Fruit fly (Drosophila melanogaster) whole organism, embryonic: ENCODE results near the gene Glyat.

Experiments
- Adf1 ChIP-seq: fragments of 200-800 bp; sonication (Bioruptor generic); IDR thresholded peaks from 2 replicates; pipeline ENCODE4 v1.3.6; 2022; ENCODE audit warnings: missing biosample characterization, missing genetic modification characterization
- Asciz ChIP-seq: fragments of 200-800 bp; sonication (Bioruptor generic); optimal IDR thresholded peaks from 2 replicates; lab custom pipeline; 2017; ENCODE audit warnings: missing biosample characterization, mild to moderate bottlenecking, missing genetic modification characterization, missing genetic modification reagents
- BtbVII ChIP-seq: fragments of 200-800 bp; sonication (Bioruptor generic); optimal IDR thresholded peaks from 3 replicates; lab custom pipeline; 2017; ENCODE audit warnings: missing biosample characterization, mild to moderate bottlenecking, missing genetic modification characterization
- CG10209 ChIP-seq: fragments of 200-800 bp; sonication (Bioruptor generic); optimal IDR thresholded peaks from 3 replicates; lab custom pipeline; 2017; ENCODE audit warnings: missing biosample characterization, mild to moderate bottlenecking, missing genetic modification characterization, missing genetic modification reagents
- CG12155 ChIP-seq: fragments of 200-800 bp; sonication (Bioruptor generic); optimal IDR thresholded peaks from 3 replicates; lab custom pipeline; 2016; ENCODE audit warnings: missing biosample characterization, missing genetic modification characterization
- CG1603 ChIP-seq: fragments of 200-800 bp; sonication (Bioruptor generic); optimal IDR thresholded peaks from 2 replicates; lab custom pipeline; 2019; ENCODE audit warnings: missing biosample characterization, mild to moderate bottlenecking, missing genetic modification characterization, moderate library complexity
- CG17385 ChIP-seq: fragments of 200-800 bp; sonication (Bioruptor generic); optimal IDR thresholded peaks from 3 replicates; lab custom pipeline; 2018; ENCODE audit warnings: missing biosample characterization, mild to moderate bottlenecking, missing genetic modification characterization
- CG2712 ChIP-seq: fragments of 200-800 bp; optimal IDR thresholded peaks from 3 replicates; lab custom pipeline; 2019; ENCODE audit warnings: missing biosample characterization, mild to moderate bottlenecking, missing genetic modification characterization, moderate library complexity
- CG3163 ChIP-seq: fragments of 200-800 bp; sonication (Bioruptor generic); optimal IDR thresholded peaks from 3 replicates; lab custom pipeline; 2016; ENCODE audit warnings: missing biosample characterization, missing genetic modification characterization
- CG32532 ChIP-seq: fragments of 200-800 bp; sonication (Bioruptor generic); IDR thresholded peaks from 2 replicates; pipeline ENCODE4 v1.3.6; 2022; ENCODE audit warnings: missing biosample characterization, missing genetic modification characterization
- CG34224 ChIP-seq: fragments of 200-800 bp; sonication (Bioruptor generic); IDR thresholded peaks from 3 replicates; pipeline ENCODE4 v1.3.6; 2022; ENCODE audit warnings: missing biosample characterization, missing genetic modification characterization; ENCODE audit not compliant: partially characterized antibody
- CG34376 ChIP-seq: fragments of 200-800 bp; sonication (Bioruptor generic); optimal IDR thresholded peaks from 2 replicates; lab custom pipeline; 2018; ENCODE audit warnings: missing biosample characterization, mild to moderate bottlenecking, missing genetic modification characterization
- CG3847 ChIP-seq: fragments of 200-800 bp; sonication (Bioruptor generic); IDR thresholded peaks from 2 replicates; pipeline ENCODE4 v1.3.6; 2022; ENCODE audit warnings: missing biosample characterization, missing genetic modification characterization
- CG7372 ChIP-seq: fragments of 200-800 bp; sonication (Bioruptor generic); IDR thresholded peaks from 2 replicates; pipeline ENCODE4 v1.3.6; 2022; ENCODE audit warnings: missing biosample characterization, missing genetic modification characterization
- CG7839 ChIP-seq: fragments of 200-800 bp; sonication (Bioruptor generic); optimal IDR thresholded peaks from 3 replicates; lab custom pipeline; 2018; ENCODE audit warnings: missing biosample characterization, mild to moderate bottlenecking, missing genetic modification characterization, moderate library complexity
- CG8765 ChIP-seq: fragments of 200-800 bp; sonication (Bioruptor generic); IDR thresholded peaks from 2 replicates; pipeline ENCODE4 v1.3.6; 2022; ENCODE audit warnings: missing biosample characterization, missing genetic modification characterization
- CG9215 ChIP-seq: fragments of 200-800 bp; sonication (Bioruptor generic); IDR thresholded peaks from 2 replicates; pipeline ENCODE4 v1.3.6; 2022; ENCODE audit warnings: missing biosample characterization, missing genetic modification characterization
- CG9797 ChIP-seq: fragments of 200-800 bp; sonication (Bioruptor generic); optimal IDR thresholded peaks from 3 replicates; lab custom pipeline; 2018; ENCODE audit warnings: missing biosample characterization, mild to moderate bottlenecking, missing genetic modification characterization
- CoRest ChIP-seq: fragments of 200-800 bp; sonication (Bioruptor generic); optimal IDR thresholded peaks from 3 replicates; lab custom pipeline; 2018; ENCODE audit warnings: missing biosample characterization, mild to moderate bottlenecking, missing genetic modification characterization, moderate library complexity
- D19A ChIP-seq: fragments of 200-800 bp; optimal IDR thresholded peaks from 3 replicates; lab custom pipeline; 2019; ENCODE audit warnings: missing biosample characterization, mild to moderate bottlenecking, missing genetic modification characterization, moderate library complexity
- Deaf1 ChIP-seq: fragments of 200-800 bp; optimal IDR thresholded peaks from 3 replicates; lab custom pipeline; 2019; ENCODE audit warnings: missing biosample characterization, mild to moderate bottlenecking, missing genetic modification characterization, moderate library complexity
- Dip2 ChIP-seq: fragments of 200-800 bp; sonication (Bioruptor generic); IDR thresholded peaks from 2 replicates; pipeline ENCODE4 v1.3.6; 2022; ENCODE audit warnings: missing biosample characterization, missing genetic modification characterization
- HLHmδ ChIP-seq: fragments of 200-800 bp; sonication (Bioruptor generic); optimal IDR thresholded peaks from 2 replicates; lab custom pipeline; 2018; ENCODE audit warnings: missing biosample characterization, mild to moderate bottlenecking, missing genetic modification characterization, moderate library complexity
- HmgZ ChIP-seq: fragments of 200-800 bp; sonication (Bioruptor generic); optimal IDR thresholded peaks from 2 replicates; lab custom pipeline; 2018; ENCODE audit warnings: missing biosample characterization, mild to moderate bottlenecking, missing genetic modification characterization
- Hr51 ChIP-seq, 2 experiments: fragments of 200-800 bp; sonication (Bioruptor generic); optimal IDR thresholded peaks; 2 replicates in 1 of 2; 3 replicates in 1 of 2; lab custom pipeline; 2016 to 2018; ENCODE audit warnings: missing biosample characterization in 2 of 2, missing genetic modification characterization in 2 of 2, mild to moderate bottlenecking in 1 of 2, moderate library complexity in 1 of 2
- Med ChIP-seq: fragments of 200-800 bp; sonication (Bioruptor generic); peaks from one replicate; lab custom pipeline; 2016; ENCODE audit warnings: missing biosample characterization, missing genetic modification characterization, mild to moderate bottlenecking, inconsistent platforms, moderate library complexity
- Poxn ChIP-seq: fragments of 200-800 bp; sonication (Bioruptor generic); IDR thresholded peaks from 2 replicates; pipeline ENCODE4 v1.3.6; 2022; ENCODE audit warnings: missing biosample characterization, missing genetic modification characterization
- Six4 ChIP-seq: fragments of 200-800 bp; sonication (Bioruptor generic); optimal IDR thresholded peaks from 2 replicates; lab custom pipeline; 2016; ENCODE audit warnings: missing biosample characterization, missing genetic modification characterization
- Sry-β ChIP-seq: fragments of 200-800 bp; sonication (Bioruptor generic); optimal IDR thresholded peaks from 2 replicates; lab custom pipeline; 2018; ENCODE audit warnings: missing biosample characterization, mild to moderate bottlenecking, missing genetic modification characterization, moderate library complexity
- abd-A ChIP-seq: fragments of 200-800 bp; sonication (Bioruptor generic); optimal IDR thresholded peaks from 3 replicates; lab custom pipeline; 2019; ENCODE audit warnings: missing biosample characterization, mild to moderate bottlenecking, missing genetic modification characterization, moderate library complexity
- aop ChIP-seq: fragments of 200-800 bp; sonication (Bioruptor generic); IDR thresholded peaks from 2 replicates; pipeline ENCODE4 v1.3.6; 2022; ENCODE audit warnings: missing biosample characterization, missing genetic modification characterization
- ato ChIP-seq: fragments of 200-800 bp; sonication (Bioruptor generic); IDR thresholded peaks from 2 replicates; pipeline ENCODE4 v1.3.6; 2022; ENCODE audit warnings: missing biosample characterization, missing genetic modification characterization; ENCODE audit not compliant: partially characterized antibody
- br ChIP-seq: fragments of >200 bp; optimal IDR thresholded peaks from 2 replicates; lab custom pipeline; 2017
- chn ChIP-seq: fragments of 200-800 bp; sonication (Bioruptor generic); optimal IDR thresholded peaks from 2 replicates; lab custom pipeline; 2016; ENCODE audit warnings: missing biosample characterization, missing genetic modification characterization
- crol ChIP-seq: fragments of 200-800 bp; sonication (Bioruptor generic); IDR thresholded peaks from 2 replicates; pipeline ENCODE4 v1.3.6; 2022; ENCODE audit warnings: missing biosample characterization, missing genetic modification characterization
- gem ChIP-seq: fragments of 200-800 bp; sonication (Bioruptor generic); optimal IDR thresholded peaks from 2 replicates; lab custom pipeline; 2019; ENCODE audit warnings: missing biosample characterization, mild to moderate bottlenecking, missing genetic modification characterization, moderate library complexity
- gro ChIP-seq: fragments of 200-800 bp; sonication (Bioruptor generic); optimal IDR thresholded peaks from 2 replicates; lab custom pipeline; 2016; ENCODE audit warnings: missing biosample characterization, missing genetic modification characterization
- hb ChIP-seq: fragments of 200-800 bp; sonication (Bioruptor generic); IDR thresholded peaks from 3 replicates; pipeline ENCODE4 v1.3.6; 2022; ENCODE audit warnings: missing biosample characterization, missing genetic modification characterization; ENCODE audit not compliant: partially characterized antibody
- lbe ChIP-seq: fragments of 200-800 bp; sonication (Bioruptor generic); optimal IDR thresholded peaks from 2 replicates; lab custom pipeline; 2016; ENCODE audit warnings: missing biosample characterization, mild to moderate bottlenecking, missing genetic modification characterization
- nau ChIP-seq: fragments of 200-800 bp; sonication (Bioruptor generic); optimal IDR thresholded peaks from 3 replicates; lab custom pipeline; 2017; ENCODE audit warnings: missing biosample characterization, mild to moderate bottlenecking, missing genetic modification characterization, missing genetic modification reagents
- nom ChIP-seq: fragments of 200-800 bp; sonication (Bioruptor generic); optimal IDR thresholded peaks from 2 replicates; lab custom pipeline; 2017; ENCODE audit warnings: missing biosample characterization, missing genetic modification characterization, mild to moderate bottlenecking, moderate library complexity, missing genetic modification reagents
- oc ChIP-seq: fragments of 200-800 bp; sonication (Bioruptor generic); optimal IDR thresholded peaks from 2 replicates; lab custom pipeline; 2018; ENCODE audit warnings: missing biosample characterization, mild to moderate bottlenecking, missing genetic modification characterization, moderate library complexity
- ranshi ChIP-seq: fragments of 200-800 bp; sonication (Bioruptor generic); IDR thresholded peaks from 2 replicates; pipeline ENCODE4 v1.3.6; 2022; ENCODE audit warnings: missing biosample characterization, missing genetic modification characterization
- row ChIP-seq: fragments of 200-800 bp; sonication (Bioruptor generic); IDR thresholded peaks from 3 replicates; pipeline ENCODE4 v1.3.6; 2022; ENCODE audit warnings: missing biosample characterization, missing genetic modification characterization
- run ChIP-seq: fragments of 200-800 bp; sonication (Bioruptor generic); optimal IDR thresholded peaks from 3 replicates; lab custom pipeline; 2018; ENCODE audit warnings: missing biosample characterization, mild to moderate bottlenecking, missing genetic modification characterization
- sens ChIP-seq: fragments of 200-800 bp; sonication (Bioruptor generic); peaks from one replicate; lab custom pipeline; 2016; ENCODE audit warnings: missing biosample characterization, missing genetic modification characterization
- unc-4 ChIP-seq: fragments of 200-800 bp; sonication (Bioruptor generic); IDR thresholded peaks from 2 replicates; pipeline ENCODE4 v1.3.6; 2022; ENCODE audit warnings: missing biosample characterization, missing genetic modification characterization; ENCODE audit not compliant: partially characterized antibody
- wdn ChIP-seq: fragments of 200-800 bp; sonication (Bioruptor generic); IDR thresholded peaks from 2 replicates; pipeline ENCODE4 v1.3.6; 2022; ENCODE audit warnings: missing biosample characterization, missing genetic modification characterization
- zfh1 ChIP-seq: fragments of 200-800 bp; sonication (Bioruptor generic); IDR thresholded peaks from 3 replicates; pipeline ENCODE4 v1.3.6; 2022; ENCODE audit warnings: missing biosample characterization, missing genetic modification characterization

Gene Glyat

DNA sequence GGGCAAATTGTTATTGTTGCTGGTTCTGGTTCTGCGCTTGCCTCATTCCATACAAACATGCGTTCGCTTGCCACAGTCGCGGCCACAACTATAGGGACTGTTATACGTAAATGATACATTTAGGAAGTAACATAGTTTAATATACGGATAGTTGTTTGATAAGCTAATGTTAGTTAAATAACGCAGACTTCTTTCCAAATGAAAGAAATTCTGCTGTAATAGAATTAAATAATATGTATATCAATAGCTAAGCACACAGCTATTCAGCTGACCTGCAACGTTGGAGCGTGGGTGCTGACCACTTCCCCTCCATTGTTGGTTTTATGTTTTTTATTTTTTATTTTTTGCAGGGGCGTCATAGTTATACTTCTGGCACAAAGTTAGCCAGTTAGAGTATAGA is 24.3 kb upstream of the Glyat start (continued):
- TF ChIP-seq CG7372 (GFP tag; lab: Robert Waterston, UW), result peak; percentile 68

DNA sequence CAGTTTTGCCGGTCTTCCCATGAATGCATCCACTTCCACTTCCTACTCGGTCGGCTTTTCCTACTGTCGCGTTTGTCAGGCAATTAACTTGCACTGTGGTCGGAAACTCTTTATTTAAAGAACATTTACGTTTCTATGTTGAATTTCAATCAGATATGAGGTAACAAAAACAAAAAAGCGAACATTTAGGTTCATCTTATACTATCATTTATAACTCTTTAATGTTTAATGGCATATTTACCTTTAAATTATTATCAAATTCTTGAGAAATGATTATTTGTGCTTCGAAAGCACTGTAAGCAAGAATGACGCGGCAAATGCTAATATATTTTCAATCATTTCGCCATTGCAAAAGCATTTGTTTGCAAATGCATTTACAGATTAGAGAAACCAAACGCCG is 23.3 kb upstream of the Glyat start:
- TF ChIP-seq Hr51 (GFP tag; optimal IDR thresholded peaks at IDR 0.05; lab: Kevin White, UChicago) (no peak), CG7839 (tag; lab: Kevin White, UChicago) (no peak), CG12155 (GFP tag; lab: Kevin White, UChicago) (no peak), Six4 (GFP tag; lab: Kevin White, UChicago) (no peak), aop (GFP tag; lab: Robert Waterston, UW) (no peak), gem (tag; lab: Kevin White, UChicago) (peak; percentile 9), Sry-β (GFP tag; lab: Kevin White, UChicago) (no peak), HmgZ (tag; lab: Kevin White, UChicago) (no peak), CG2712 (tag; lab: Kevin White, UChicago) (no peak), ato (GFP tag; lab: Robert Waterston, UW) (no peak), oc (tag; lab: Kevin White, UChicago) (no peak), hb (GFP tag; lab: Robert Waterston, UW) (no peak), HLHmδ (GFP tag; lab: Kevin White, UChicago) (no peak), Poxn (no peak), br (lab: Kevin White, UChicago) (no peak), Dip2 (GFP tag; lab: Robert Waterston, UW) (no peak), row (GFP tag; lab: Robert Waterston, UW) (peak; percentile 27; the same call in 1 of the 3 replicates), CG10209 (GFP tag; lab: Kevin White, UChicago) (no peak), Med (GFP tag; lab: Kevin White, UChicago) (peak; percentile 42), sens (peak; percentile 12), run (tag; lab: Kevin White, UChicago) (no peak), zfh1 (no peak), ranshi (no peak), Asciz (GFP tag; lab: Kevin White, UChicago) (no peak), CG3847 (GFP tag; lab: Robert Waterston, UW) (no peak), Adf1 (GFP tag; lab: Robert Waterston, UW) (no peak), CG9797 (GFP tag; lab: Kevin White, UChicago) (no peak), abd-A (tag; lab: Kevin White, UChicago) (no peak), wdn (GFP tag; lab: Robert Waterston, UW) (no peak)

DNA sequence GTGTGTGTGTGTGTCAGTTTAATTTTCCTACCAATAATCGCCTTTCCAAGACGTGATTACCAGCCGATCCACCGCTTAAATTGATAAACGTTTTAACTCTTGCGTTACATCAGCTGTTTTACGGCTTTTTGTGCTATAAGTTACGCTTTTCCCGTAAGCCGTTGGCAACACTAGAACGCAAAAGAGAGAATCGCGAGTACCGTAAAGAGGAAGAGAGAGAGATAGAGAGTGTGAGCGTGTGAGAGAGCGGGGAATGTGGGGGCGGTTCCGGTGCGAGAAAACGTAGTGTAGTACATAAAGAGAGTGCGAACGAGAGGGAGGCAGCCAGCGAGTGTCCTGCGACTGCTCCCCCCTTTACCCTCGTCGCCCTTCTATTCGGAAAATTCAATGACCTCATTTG is 21.1 kb upstream of the Glyat start:
- TF ChIP-seq gro (GFP tag; lab: Kevin White, UChicago), result peak; percentile 5
- peak; percentile 8 for TF ChIP-seq chn (GFP tag; lab: Kevin White, UChicago)
- TF ChIP-seq nau (GFP tag; lab: Kevin White, UChicago), result peak; percentile 25
- TF ChIP-seq D19A (tag; lab: Kevin White, UChicago), result no peak
- TF ChIP-seq CoRest (tag; lab: Kevin White, UChicago), result no peak
- TF ChIP-seq CG34376 (GFP tag; lab: Kevin White, UChicago), result peak; percentile 23
- peak; percentile 79 for TF ChIP-seq CG3163 (GFP tag; lab: Kevin White, UChicago)
- peak; percentile 69 for TF ChIP-seq CG17385 (GFP tag; lab: Kevin White, UChicago)
- peak; percentile 0 for TF ChIP-seq CG1603
- peak; percentile 45 for TF ChIP-seq BtbVII
- TF ChIP-seq crol (GFP tag; lab: Robert Waterston, UW), result peak; percentile 96
- TF ChIP-seq CG32532, result peak; percentile 52; the same call in 1 of the 2 replicates
- TF ChIP-seq Asciz (GFP tag; lab: Kevin White, UChicago), result no peak
- TF ChIP-seq lbe (GFP tag; lab: Kevin White, UChicago), result no peak
- TF ChIP-seq Deaf1 (tag; lab: Kevin White, UChicago), result peak; percentile 38
- peak; percentile 75 for TF ChIP-seq Med (GFP tag; lab: Kevin White, UChicago)
- 0 out of 2 replicates have a peak, but pooled peaks have one; percentile 36 for TF ChIP-seq unc-4 (GFP tag; lab: Robert Waterston, UW)
- peak; percentile 46 for TF ChIP-seq nom (GFP tag; lab: Kevin White, UChicago)
- peak; percentile 26; the same call in 1 of the 2 replicates for TF ChIP-seq CG9215
- 0 out of 2 replicates have a peak, but pooled peaks have one; percentile 6 for TF ChIP-seq CG8765 (GFP tag; lab: Robert Waterston, UW)
- no peak for TF ChIP-seq CG34224 (GFP tag; lab: Robert Waterston, UW)
